Fruit fly (Drosophila melanogaster): ENCODE measurements around the gene Coq2.

Gene Coq2

dm6 chr3R:8347835-8348234, 31.5 kb upstream of the Coq2 start:
- TF ChIP-seq CG11617 (GFP tag; optimal IDR thresholded peaks at IDR 0.05) (no peak), toe (GFP tag; optimal IDR thresholded peaks at IDR 0.05) (no peak), Clk (GFP tag; optimal IDR thresholded peaks at IDR 0.05) (no peak), kay (GFP tag; ENCODE audit: borderline replicate concordance) (no peak)

- TF ChIP-seq kay (GFP tag; ENCODE audit: borderline replicate concordance) (no peak), CG5204 (GFP tag; optimal IDR thresholded peaks at IDR 0.05) (no peak), CG14711 (tag; optimal IDR thresholded peaks at IDR 0.05) (no peak), CG11617 (GFP tag; optimal IDR thresholded peaks at IDR 0.05) (no peak), Hr96 (GFP tag; optimal IDR thresholded peaks at IDR 0.05) (no peak), Clk (GFP tag; optimal IDR thresholded peaks at IDR 0.05) (no peak), toe (GFP tag; optimal IDR thresholded peaks at IDR 0.05) (no peak), ovo (GFP tag; optimal IDR thresholded peaks at IDR 0.05) (no peak), CG33017 (tag; optimal IDR thresholded peaks at IDR 0.05) (no peak), pad (GFP tag; optimal IDR thresholded peaks at IDR 0.05) (no peak), Mnt (GFP tag; optimal IDR thresholded peaks at IDR 0.05) (no peak), CG12768 (GFP tag; optimal IDR thresholded peaks at IDR 0.05) (no peak), cnc (optimal IDR thresholded peaks at IDR 0.05) (no peak)
Measured at dm6 chr3R:8347279-8347678, 30.9 kb upstream of the Coq2 start, which contains the start of gene CG7352. CG7352 (plus strand) TSS chr3R:8347579.

dm6 chr3R:8344174-8344573, 27.8 kb upstream of the Coq2 start, which contains the start of gene DppIII:
DppIII (plus strand) TSS chr3R:8344400.
- TF ChIP-seq cnc (optimal IDR thresholded peaks at IDR 0.05) (peak in 1 of 2 experiments; percentile 40), tj (GFP tag; optimal IDR thresholded peaks at IDR 0.05) (no peak)

- TF ChIP-seq cnc (optimal IDR thresholded peaks at IDR 0.05), result no peak
- no peak for TF ChIP-seq Hr96 (GFP tag; optimal IDR thresholded peaks at IDR 0.05)
- no peak for TF ChIP-seq Mnt (GFP tag; optimal IDR thresholded peaks at IDR 0.05)
- TF ChIP-seq toe (GFP tag; optimal IDR thresholded peaks at IDR 0.05), result no peak
- TF ChIP-seq tj (GFP tag; optimal IDR thresholded peaks at IDR 0.05), result no peak
- TF ChIP-seq CG7101 (tag; optimal IDR thresholded peaks at IDR 0.05), result no peak
- no peak for TF ChIP-seq CG1620 (GFP tag; optimal IDR thresholded peaks at IDR 0.05)
- no peak for TF ChIP-seq Crg-1 (GFP tag; optimal IDR thresholded peaks at IDR 0.05)
- TF ChIP-seq CG7045 (GFP tag; optimal IDR thresholded peaks at IDR 0.05), result no peak
- no peak for TF ChIP-seq CG5204 (GFP tag; optimal IDR thresholded peaks at IDR 0.05)
- TF ChIP-seq ovo (GFP tag; optimal IDR thresholded peaks at IDR 0.05), result no peak
- no peak for TF ChIP-seq pad (GFP tag; optimal IDR thresholded peaks at IDR 0.05)
- no peak for TF ChIP-seq bab1 (GFP tag; optimal IDR thresholded peaks at IDR 0.05)
- no peak for TF ChIP-seq Clk (GFP tag; optimal IDR thresholded peaks at IDR 0.05)
- TF ChIP-seq CG14711 (tag; optimal IDR thresholded peaks at IDR 0.05), result no peak
- no peak for TF ChIP-seq cic (GFP tag; optimal IDR thresholded peaks at IDR 0.05)
- no peak for TF ChIP-seq kay (GFP tag; ENCODE audit: borderline replicate concordance)
- TF ChIP-seq CG33017 (tag; optimal IDR thresholded peaks at IDR 0.05), result no peak
Measured at dm6 chr3R:8343251-8343744, 27.0 kb upstream of the Coq2 start, which contains the start of the genes PNKP and COX7AL. PNKP (minus strand) TSS chr3R:8343516. COX7AL (plus strand) TSS chr3R:8343669.

- TF ChIP-seq kay (GFP tag; ENCODE audit: borderline replicate concordance), result no peak
- peak; percentile 20 for TF ChIP-seq Crg-1 (GFP tag; optimal IDR thresholded peaks at IDR 0.05)
- TF ChIP-seq CG33017 (tag; optimal IDR thresholded peaks at IDR 0.05), result no peak
- peak; percentile 1 for TF ChIP-seq CG7101 (tag; optimal IDR thresholded peaks at IDR 0.05)
- no peak for TF ChIP-seq CG1620 (GFP tag; optimal IDR thresholded peaks at IDR 0.05)
- no peak for TF ChIP-seq cic (GFP tag; optimal IDR thresholded peaks at IDR 0.05)
- peak; percentile 23 for TF ChIP-seq tj (GFP tag; optimal IDR thresholded peaks at IDR 0.05)
- peak; percentile 16 for TF ChIP-seq CG14711 (tag; optimal IDR thresholded peaks at IDR 0.05)
- no peak for TF ChIP-seq toe (GFP tag; optimal IDR thresholded peaks at IDR 0.05)
- TF ChIP-seq bab1 (GFP tag; optimal IDR thresholded peaks at IDR 0.05), result peak; percentile 8
Measured at dm6 chr3R:8340675-8341275, 24.4 kb upstream of the Coq2 start, which contains the start of the genes COX7A and Arl2. COX7A (minus strand) TSS chr3R:8341043. Arl2 (plus strand) TSS chr3R:8341100.

- TF ChIP-seq ovo (GFP tag; optimal IDR thresholded peaks at IDR 0.05), result no peak
- TF ChIP-seq cic (GFP tag; optimal IDR thresholded peaks at IDR 0.05), result no peak
- no peak for TF ChIP-seq Mnt (GFP tag; optimal IDR thresholded peaks at IDR 0.05)
- TF ChIP-seq bab1 (GFP tag; optimal IDR thresholded peaks at IDR 0.05), result no peak
- no peak for TF ChIP-seq cnc (optimal IDR thresholded peaks at IDR 0.05)
- no peak for TF ChIP-seq tj (GFP tag; optimal IDR thresholded peaks at IDR 0.05)
- no peak for TF ChIP-seq CG33017 (tag; optimal IDR thresholded peaks at IDR 0.05)
- TF ChIP-seq CG7101 (tag; optimal IDR thresholded peaks at IDR 0.05), result no peak
- TF ChIP-seq Hr96 (GFP tag; optimal IDR thresholded peaks at IDR 0.05), result no peak
- no peak for TF ChIP-seq kay (GFP tag; ENCODE audit: borderline replicate concordance)
Measured at dm6 chr3R:8336012-8336567, 19.7 kb upstream of the Coq2 start.

dm6 chr3R:8334982-8335381, 18.6 kb upstream of the Coq2 start:
- TF ChIP-seq CG5204 (GFP tag; optimal IDR thresholded peaks at IDR 0.05), result no peak
- TF ChIP-seq kay (GFP tag; ENCODE audit: borderline replicate concordance), result no peak

All from whole organism, adult.